Fruit fly (Drosophila melanogaster) whole organism, embryonic: ENCODE measurements around the gene trr.
A peak's percentile ranks its signal among the peaks of the same experiment; 100 is the strongest.

Source experiments
- B-H2 ChIP-seq: fragments of 200-800 bp; sonication (Bioruptor generic); optimal IDR thresholded peaks from 2 replicates; lab custom pipeline; 2018; ENCODE audit warnings: missing biosample characterization, mild to moderate bottlenecking, missing genetic modification characterization
- BEAF-32 ChIP-seq: fragments of 200-800 bp; sonication (Bioruptor generic); optimal IDR thresholded peaks from 3 replicates; lab custom pipeline; 2017; ENCODE audit warnings: missing biosample characterization, missing genetic modification characterization, mild to moderate bottlenecking, moderate library complexity, missing genetic modification reagents
- BtbVII ChIP-seq: fragments of 200-800 bp; sonication (Bioruptor generic); optimal IDR thresholded peaks from 3 replicates; lab custom pipeline; 2017; ENCODE audit warnings: missing biosample characterization, mild to moderate bottlenecking, missing genetic modification characterization
- CG12071 ChIP-seq: fragments of 200-800 bp; sonication (Bioruptor generic); optimal IDR thresholded peaks from 3 replicates; lab custom pipeline; 2018; ENCODE audit warnings: missing biosample characterization, mild to moderate bottlenecking, missing genetic modification characterization
- CG12391 ChIP-seq: fragments of 200-800 bp; sonication (Bioruptor generic); optimal IDR thresholded peaks from 3 replicates; lab custom pipeline; 2018; ENCODE audit warnings: missing biosample characterization, mild to moderate bottlenecking, missing genetic modification characterization, moderate library complexity
- CG13775 ChIP-seq: fragments of 200-800 bp; sonication (Bioruptor generic); optimal IDR thresholded peaks from 3 replicates; lab custom pipeline; 2017; ENCODE audit warnings: missing biosample characterization, mild to moderate bottlenecking, missing genetic modification characterization
- CG14667 ChIP-seq: fragments of 200-800 bp; sonication (Bioruptor generic); IDR thresholded peaks from 2 replicates; pipeline ENCODE4 v1.3.6; 2022; ENCODE audit warnings: missing biosample characterization, missing genetic modification characterization
- CG17186 ChIP-seq: fragments of 200-800 bp; sonication (Bioruptor generic); optimal IDR thresholded peaks from 3 replicates; lab custom pipeline; 2017; ENCODE audit warnings: missing biosample characterization, missing genetic modification reagents, missing genetic modification characterization
- CG17385 ChIP-seq: fragments of 200-800 bp; sonication (Bioruptor generic); optimal IDR thresholded peaks from 3 replicates; lab custom pipeline; 2018; ENCODE audit warnings: missing biosample characterization, mild to moderate bottlenecking, missing genetic modification characterization
- CG17612 ChIP-seq: fragments of 200-800 bp; sonication (Bioruptor generic); IDR thresholded peaks from 2 replicates; pipeline ENCODE4 v1.3.6; 2022; ENCODE audit warnings: missing biosample characterization, missing genetic modification characterization
- CG30020 ChIP-seq: fragments of 200-800 bp; optimal IDR thresholded peaks from 2 replicates; lab custom pipeline; 2019; ENCODE audit warnings: missing biosample characterization, mild to moderate bottlenecking, missing genetic modification characterization, moderate library complexity
- CG3407 ChIP-seq: fragments of 200-800 bp; sonication (Bioruptor generic); optimal IDR thresholded peaks from 2 replicates; lab custom pipeline; 2018; ENCODE audit warnings: missing biosample characterization, mild to moderate bottlenecking, missing genetic modification characterization
- CG4282 ChIP-seq: fragments of 200-800 bp; sonication (Bioruptor generic); optimal IDR thresholded peaks from 2 replicates; lab custom pipeline; 2016; ENCODE audit warnings: missing biosample characterization, missing genetic modification characterization
- CG43689 ChIP-seq: fragments of 200-800 bp; sonication (Bioruptor generic); IDR thresholded peaks from 2 replicates; pipeline ENCODE4 v1.3.6; 2022; ENCODE audit warnings: missing biosample characterization, missing genetic modification characterization
- CG7372 ChIP-seq: fragments of 200-800 bp; sonication (Bioruptor generic); IDR thresholded peaks from 2 replicates; pipeline ENCODE4 v1.3.6; 2022; ENCODE audit warnings: missing biosample characterization, missing genetic modification characterization
- CG8359 ChIP-seq: fragments of 200-800 bp; sonication (Bioruptor generic); optimal IDR thresholded peaks from 2 replicates; lab custom pipeline; 2017; ENCODE audit warnings: missing biosample characterization, mild to moderate bottlenecking, missing genetic modification characterization, borderline replicate concordance
- CG9876 ChIP-seq: fragments of 200-800 bp; sonication (Bioruptor generic); optimal IDR thresholded peaks from 2 replicates; lab custom pipeline; 2016; ENCODE audit warnings: missing biosample characterization, missing genetic modification characterization
- Dll ChIP-seq: fragments of 200-800 bp; sonication (Bioruptor generic); IDR thresholded peaks from 4 replicates; pipeline ENCODE4 v1.3.6; 2022; ENCODE audit warnings: missing biosample characterization, missing genetic modification characterization; ENCODE audit not compliant: partially characterized antibody
- Elba2 ChIP-seq: fragments of 200-800 bp; sonication (Bioruptor generic); optimal IDR thresholded peaks from 3 replicates; lab custom pipeline; 2016; ENCODE audit warnings: missing biosample characterization, missing genetic modification characterization
- Ets97D ChIP-seq: fragments of 200-800 bp; sonication (Bioruptor generic); optimal IDR thresholded peaks from 3 replicates; lab custom pipeline; 2016; ENCODE audit warnings: missing biosample characterization, missing genetic modification characterization
- Fer3 ChIP-seq: fragments of 200-800 bp; sonication (Bioruptor generic); optimal IDR thresholded peaks from 2 replicates; lab custom pipeline; 2018; ENCODE audit warnings: missing biosample characterization, mild to moderate bottlenecking, missing genetic modification characterization, moderate library complexity
- HLH4C ChIP-seq: fragments of 200-800 bp; sonication (Bioruptor generic); IDR thresholded peaks from 3 replicates; pipeline ENCODE4 v1.3.6; 2022; ENCODE audit warnings: missing biosample characterization, missing genetic modification characterization; ENCODE audit not compliant: partially characterized antibody
- Hsf ChIP-seq: fragments of 200-800 bp; sonication (Bioruptor generic); optimal IDR thresholded peaks from 3 replicates; lab custom pipeline; 2016; ENCODE audit warnings: missing biosample characterization, missing genetic modification characterization
- MBD-R2 ChIP-seq: fragments of 200-800 bp; sonication (Bioruptor generic); IDR thresholded peaks from 2 replicates; pipeline ENCODE4 v1.3.6; 2022; ENCODE audit warnings: missing biosample characterization, missing genetic modification characterization
- Med ChIP-seq: fragments of 200-800 bp; sonication (Bioruptor generic); peaks from one replicate; lab custom pipeline; 2016; ENCODE audit warnings: missing biosample characterization, missing genetic modification characterization, mild to moderate bottlenecking, inconsistent platforms, moderate library complexity
- Sin3A ChIP-seq: fragments of >200 bp; optimal IDR thresholded peaks from 2 replicates; lab custom pipeline; 2018
- Six4 ChIP-seq: fragments of 200-800 bp; sonication (Bioruptor generic); optimal IDR thresholded peaks from 2 replicates; lab custom pipeline; 2016; ENCODE audit warnings: missing biosample characterization, missing genetic modification characterization
- Trl ChIP-seq, 3 experiments: fragments of >200 bp in 2 of 3; fragments of 200-800 bp in 1 of 3; sonication (Bioruptor generic) in 1 of 3; optimal IDR thresholded peaks; 2 replicates in 1 of 3; 3 replicates in 2 of 3; lab custom pipeline; 2016 to 2017; ENCODE audit warnings: missing biosample characterization in 1 of 3, missing genetic modification characterization in 1 of 3
- YL-1 ChIP-seq: fragments of 200-800 bp; sonication (Bioruptor generic); optimal IDR thresholded peaks from 3 replicates; lab custom pipeline; 2017; ENCODE audit warnings: missing biosample characterization, mild to moderate bottlenecking, missing genetic modification characterization
- chm ChIP-seq: fragments of 200-800 bp; sonication (Bioruptor generic); IDR thresholded peaks from 2 replicates; pipeline ENCODE4 v1.3.6; 2022; ENCODE audit warnings: missing biosample characterization, missing genetic modification characterization
- dysf ChIP-seq: fragments of 200-800 bp; sonication (Bioruptor generic); IDR thresholded peaks from 3 replicates; pipeline ENCODE4 v1.3.6; 2022; ENCODE audit warnings: missing biosample characterization, missing genetic modification characterization
- fd96Cb ChIP-seq: fragments of 200-800 bp; sonication (Bioruptor generic); optimal IDR thresholded peaks from 2 replicates; lab custom pipeline; 2018; ENCODE audit warnings: missing biosample characterization, mild to moderate bottlenecking, missing genetic modification characterization, moderate library complexity
- gfzf ChIP-seq: fragments of 200-800 bp; sonication (Bioruptor generic); optimal IDR thresholded peaks from 2 replicates; lab custom pipeline; 2016; ENCODE audit warnings: missing biosample characterization, mild to moderate bottlenecking, missing genetic modification characterization, moderate library complexity
- hkb ChIP-seq, 2 experiments: fragments of 200-800 bp in 1 of 2; fragments of >200 bp in 1 of 2; sonication (Bioruptor generic) in 1 of 2; IDR thresholded peaks in 1 of 2; optimal IDR thresholded peaks in 1 of 2; 2 replicates each; pipeline versions ENCODE4 v1.3.6 to Lab custom; 2017 to 2022; ENCODE audit warnings: missing biosample characterization in 1 of 2, missing genetic modification characterization in 1 of 2
- pfk ChIP-seq: fragments of 200-800 bp; sonication (Bioruptor generic); optimal IDR thresholded peaks from 2 replicates; lab custom pipeline; 2018; ENCODE audit warnings: missing biosample characterization, mild to moderate bottlenecking, missing genetic modification characterization, moderate library complexity
- sob ChIP-seq: fragments of 200-800 bp; sonication (Bioruptor generic); IDR thresholded peaks from 2 replicates; pipeline ENCODE4 v1.3.6; 2022; ENCODE audit warnings: missing biosample characterization, missing genetic modification characterization
- tap ChIP-seq: fragments of 200-800 bp; optimal IDR thresholded peaks from 3 replicates; lab custom pipeline; 2019; ENCODE audit warnings: missing biosample characterization, mild to moderate bottlenecking, missing genetic modification characterization, moderate library complexity
- trem ChIP-seq: fragments of 200-800 bp; optimal IDR thresholded peaks from 3 replicates; lab custom pipeline; 2019; ENCODE audit warnings: missing biosample characterization, mild to moderate bottlenecking, missing genetic modification characterization, moderate library complexity
- zen ChIP-seq: fragments of 200-800 bp; sonication (Bioruptor generic); optimal IDR thresholded peaks from 3 replicates; lab custom pipeline; 2018; ENCODE audit warnings: missing biosample characterization, mild to moderate bottlenecking, missing genetic modification characterization, moderate library complexity

Gene trr

dm6 chrX:1873515-1874126 lies 16.1 kb downstream of the trr start, which contains the start of the genes Pgam5 and Vps26 (continued):
- TF ChIP-seq pfk (GFP tag; lab: Kevin White, UChicago) = no peak
- TF ChIP-seq fd96Cb = no peak
- peak; percentile 51 for TF ChIP-seq Sin3A (lab: Kevin White, UChicago)
- TF ChIP-seq tap (tag; lab: Kevin White, UChicago) = no peak
- TF ChIP-seq Med (GFP tag; lab: Kevin White, UChicago) = peak; percentile 73
- peak; percentile 51 for TF ChIP-seq BEAF-32 (GFP tag; lab: Kevin White, UChicago)
- TF ChIP-seq Dll (GFP tag; lab: Robert Waterston, UW) = 0 out of 4 replicates have a peak, but pooled peaks have one; percentile 21
- TF ChIP-seq B-H2 (GFP tag; lab: Kevin White, UChicago) = no peak
- TF ChIP-seq Fer3 (tag; lab: Kevin White, UChicago) = no peak
- TF ChIP-seq CG9876 (GFP tag; lab: Kevin White, UChicago) = no peak
- TF ChIP-seq trem (tag; lab: Kevin White, UChicago) = peak; percentile 60
- peak; percentile 48 for TF ChIP-seq CG30020
- no peak for TF ChIP-seq CG3407
- TF ChIP-seq chm (GFP tag; lab: Robert Waterston, UW) = no peak
- TF ChIP-seq CG14667 (GFP tag; lab: Robert Waterston, UW) = no peak
- TF ChIP-seq Trl (optimal IDR thresholded peaks at IDR 0.05; lab: Kevin White, UChicago) = no peak
- TF ChIP-seq Trl (GFP tag; optimal IDR thresholded peaks at IDR 0.05; lab: Kevin White, UChicago) = no peak
- TF ChIP-seq MBD-R2 (GFP tag; lab: Robert Waterston, UW) = peak; percentile 22
- no peak for TF ChIP-seq CG12391 (tag; lab: Kevin White, UChicago)
- TF ChIP-seq BtbVII (GFP tag; lab: Kevin White, UChicago) = no peak
- TF ChIP-seq CG7372 (GFP tag; lab: Robert Waterston, UW) = no peak
- TF ChIP-seq Ets97D (GFP tag; lab: Kevin White, UChicago) = peak; percentile 49
- no peak for TF ChIP-seq CG43689 (GFP tag; lab: Robert Waterston, UW)
- TF ChIP-seq CG4282 = no peak
- no peak for TF ChIP-seq CG13775 (GFP tag; lab: Kevin White, UChicago)
- no peak for TF ChIP-seq CG17186 (GFP tag; lab: Kevin White, UChicago)
- peak; percentile 95 for TF ChIP-seq CG17385 (GFP tag; lab: Kevin White, UChicago)
- no peak for TF ChIP-seq CG17612 (GFP tag; lab: Robert Waterston, UW)
- TF ChIP-seq Six4 = no peak
- TF ChIP-seq CG12071 = no peak
- no peak for TF ChIP-seq sob (GFP tag; lab: Robert Waterston, UW)
- peak; percentile 26 for TF ChIP-seq zen (tag; lab: Kevin White, UChicago)
- no peak for TF ChIP-seq CG8359 (GFP tag; lab: Kevin White, UChicago)
- peak; percentile 15 for TF ChIP-seq hkb (optimal IDR thresholded peaks at IDR 0.05; lab: Kevin White, UChicago)
- TF ChIP-seq hkb (GFP tag; IDR thresholded peaks at IDR 0.05; lab: Robert Waterston, UW) = no peak
- TF ChIP-seq Hsf (GFP tag; lab: Kevin White, UChicago) = no peak
- no peak for TF ChIP-seq dysf (GFP tag; lab: Robert Waterston, UW)
- peak; percentile 72 for TF ChIP-seq YL-1 (GFP tag; lab: Kevin White, UChicago)
- TF ChIP-seq HLH4C (GFP tag; lab: Robert Waterston, UW) = no peak
- peak; percentile 67 for TF ChIP-seq gfzf (GFP tag; lab: Kevin White, UChicago)
- peak; percentile 83 for TF ChIP-seq Elba2
- TF ChIP-seq, all 482 proteins: peak for 36
